Fruit fly (Drosophila melanogaster) whole organism, larva: ENCODE results near the gene Men-b.

ENCODE experiments used
- noc ChIP-seq: fragments of 200-800 bp; sonication (Bioruptor generic); optimal IDR thresholded peaks from 3 replicates; lab custom pipeline; 2019; ENCODE audit warnings: missing biosample characterization, mild to moderate bottlenecking, missing genetic modification characterization, moderate library complexity

Men-b gene

dm6 chr3R:27198883-27199780, 47.7 kb downstream of the Men-b start:
- no peak for TF ChIP-seq noc

dm6 chr3R:27201538-27202281, 50.2 kb downstream of the Men-b start:
- TF ChIP-seq noc = no peak

DNA sequence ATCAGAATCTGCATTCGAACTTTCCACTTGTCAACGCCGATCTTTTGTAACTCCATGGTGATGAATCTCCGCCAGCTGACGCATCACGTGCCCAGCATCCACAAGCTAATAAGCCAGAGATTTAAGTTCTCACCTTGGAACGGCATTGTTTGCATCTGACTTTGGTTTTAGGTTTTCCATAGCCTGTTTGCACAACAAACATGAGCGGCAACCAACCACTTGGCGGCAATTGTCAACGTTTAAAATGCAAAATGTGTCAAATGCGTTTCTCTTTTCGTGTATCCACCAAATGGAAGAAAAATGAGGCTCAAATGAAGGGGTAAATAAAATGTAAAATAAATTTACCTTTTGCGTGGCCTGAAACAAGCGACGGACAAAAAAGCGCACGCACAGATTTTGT, 50.9 kb downstream of the Men-b start:
- no peak for TF ChIP-seq noc

dm6 chr3R:27203856-27204255, 52.4 kb downstream of the Men-b start:
- TF ChIP-seq noc = no peak

dm6 chr3R:27204694-27205414, 53.4 kb downstream of the Men-b start:
- TF ChIP-seq noc = peak; percentile 50
